Worm (Caenorhabditis elegans) whole organism, mixed stage, embryonic: ENCODE results near the gene rbf-1.

Experiments
- M03D4.4 ChIP-seq: sonication (generic microtip); optimal IDR thresholded peaks from 2 replicates; lab custom pipeline; 2017; ENCODE audit warnings: mild to moderate bottlenecking, missing genetic modification characterization, missing compliant biosample characterization
- blmp-1 ChIP-seq: fragments of 150-350 bp; optimal IDR thresholded peaks from 2 replicates; lab custom pipeline; 2014; ENCODE audit warnings: missing biosample characterization, missing genetic modification characterization
- lin-13 ChIP-seq: fragments of 150-350 bp; optimal IDR thresholded peaks from 2 replicates; lab custom pipeline; 2014; ENCODE audit warnings: missing biosample characterization, missing genetic modification characterization
- mep-1 ChIP-seq: fragments of 150-350 bp; optimal IDR thresholded peaks from 2 replicates; lab custom pipeline; 2017; ENCODE audit warnings: missing biosample characterization, missing genetic modification reagents, missing genetic modification characterization, inconsistent platforms
- nhr-237 ChIP-seq: fragments of 150-350 bp; optimal IDR thresholded peaks from 2 replicates; lab custom pipeline; 2014; ENCODE audit warnings: missing biosample characterization, missing genetic modification characterization
- nhr-28 ChIP-seq: fragments of 150-350 bp; optimal IDR thresholded peaks from 2 replicates; lab custom pipeline; 2014; ENCODE audit warnings: missing biosample characterization, missing genetic modification characterization
- sptf-1 ChIP-seq: sonication (generic microtip); optimal IDR thresholded peaks from 2 replicates; lab custom pipeline; 2017; ENCODE audit warnings: mild to moderate bottlenecking, missing genetic modification characterization, moderate library complexity, missing compliant biosample characterization
- unc-62 ChIP-seq: fragments of 150-350 bp; optimal IDR thresholded peaks from 2 replicates; lab custom pipeline; 2014; ENCODE audit warnings: missing biosample characterization, missing genetic modification reagents, missing genetic modification characterization
- ztf-11 ChIP-seq: fragments of 150-350 bp; optimal IDR thresholded peaks from 2 replicates; lab custom pipeline; 2014; ENCODE audit warnings: missing biosample characterization, missing genetic modification characterization

- TF ChIP-seq nhr-237 (tag; lab: Kevin White, UChicago) (no peak), unc-62 (GFP tag; lab: Kevin White, UChicago) (no peak), blmp-1 (tag; lab: Kevin White, UChicago) (no peak), M03D4.4 (no peak), mep-1 (tag; lab: Kevin White, UChicago) (no peak), lin-13 (tag; lab: Kevin White, UChicago) (no peak), nhr-28 (tag; lab: Kevin White, UChicago) (no peak), sptf-1 (tag; lab: Kevin White, UChicago) (no peak), ztf-11 (tag; lab: Kevin White, UChicago) (no peak)
Measured at ce11 chrIII:6713266-6713665, 37.7 kb downstream of the rbf-1 start, which contains the start of gene F37A4.4.
